Worm (Caenorhabditis elegans) whole organism, young adult: ENCODE data around the gene nhr-51.

ENCODE experiments used
- F23B12.7 ChIP-seq: sonication (generic microtip); optimal IDR thresholded peaks from 2 replicates; lab custom pipeline; 2017; ENCODE audit warnings: missing genetic modification characterization, mild to moderate bottlenecking, missing compliant biosample characterization, antibody characterized with exemption, moderate library complexity; ENCODE audit not compliant: insufficient read depth
- gei-17 ChIP-seq: fragments of 200-800 bp; sonication (Bioruptor generic); optimal IDR thresholded peaks from 2 replicates; lab custom pipeline; 2018; ENCODE audit warnings: mild to moderate bottlenecking, missing genetic modification characterization, missing compliant biosample characterization
- hrde-1 ChIP-seq: sonication (generic microtip); optimal IDR thresholded peaks from 2 replicates; lab custom pipeline; 2016; ENCODE audit warnings: missing genetic modification characterization, mild to moderate bottlenecking, missing compliant biosample characterization, moderate library complexity, missing genotype, missing genetic modification reagents, borderline replicate concordance
- lir-1 ChIP-seq: fragments of 200-800 bp; sonication (Bioruptor generic); conservative IDR thresholded peaks from 2 replicates; pipeline ENCODE4 v1.3.6; 2022; ENCODE audit warnings: missing genetic modification reagents, missing genetic modification characterization, missing compliant biosample characterization
- madf-10 ChIP-seq: sonication (generic microtip); optimal IDR thresholded peaks from 2 replicates; lab custom pipeline; 2016; ENCODE audit warnings: mild to moderate bottlenecking, missing genetic modification characterization, missing compliant biosample characterization
- nhr-179 ChIP-seq: sonication (generic microtip); optimal IDR thresholded peaks from 2 replicates; lab custom pipeline; 2016; ENCODE audit warnings: mild to moderate bottlenecking, missing genetic modification characterization, missing compliant biosample characterization
- nhr-27 ChIP-seq: fragments of 200-800 bp; sonication (Bioruptor generic); optimal IDR thresholded peaks from 2 replicates; lab custom pipeline; 2018; ENCODE audit warnings: mild to moderate bottlenecking, missing genetic modification characterization, moderate library complexity, missing compliant biosample characterization
- pha-4 ChIP-seq: fragments of 150-350 bp; sonication (generic microtip); optimal IDR thresholded peaks from 2 replicates; lab custom pipeline; 2014; ENCODE audit warnings: missing biosample characterization, missing genetic modification reagents, missing genetic modification characterization
- rec-8 ChIP-seq, 2 experiments: sonication (generic microtip); optimal IDR thresholded peaks; 2 replicates each; lab custom pipeline; 2016; ENCODE audit warnings: mild to moderate bottlenecking in 2 of 2, missing genetic modification characterization in 2 of 2, missing genetic modification reagents in 2 of 2, missing genotype in 2 of 2, missing biosample characterization in 1 of 2, missing compliant biosample characterization in 1 of 2, moderate library complexity in 1 of 2
- snpc-3.4 ChIP-seq: sonication (generic microtip); optimal IDR thresholded peaks from 2 replicates; lab custom pipeline; 2017; ENCODE audit warnings: missing genetic modification characterization, mild to moderate bottlenecking, missing compliant biosample characterization, antibody characterized with exemption, moderate library complexity, missing genotype, missing genetic modification reagents
- sptf-2 ChIP-seq: fragments of 200-800 bp; sonication (Bioruptor generic); optimal IDR thresholded peaks from 2 replicates; lab custom pipeline; 2018; ENCODE audit warnings: mild to moderate bottlenecking, missing genetic modification characterization, missing compliant biosample characterization
- ztf-25 ChIP-seq: fragments of 200-800 bp; sonication (Bioruptor generic); IDR thresholded peaks from 2 replicates; pipeline ENCODE4 v1.3.6; 2022; ENCODE audit warnings: missing genetic modification reagents, missing genetic modification characterization, missing compliant biosample characterization

DNA sequence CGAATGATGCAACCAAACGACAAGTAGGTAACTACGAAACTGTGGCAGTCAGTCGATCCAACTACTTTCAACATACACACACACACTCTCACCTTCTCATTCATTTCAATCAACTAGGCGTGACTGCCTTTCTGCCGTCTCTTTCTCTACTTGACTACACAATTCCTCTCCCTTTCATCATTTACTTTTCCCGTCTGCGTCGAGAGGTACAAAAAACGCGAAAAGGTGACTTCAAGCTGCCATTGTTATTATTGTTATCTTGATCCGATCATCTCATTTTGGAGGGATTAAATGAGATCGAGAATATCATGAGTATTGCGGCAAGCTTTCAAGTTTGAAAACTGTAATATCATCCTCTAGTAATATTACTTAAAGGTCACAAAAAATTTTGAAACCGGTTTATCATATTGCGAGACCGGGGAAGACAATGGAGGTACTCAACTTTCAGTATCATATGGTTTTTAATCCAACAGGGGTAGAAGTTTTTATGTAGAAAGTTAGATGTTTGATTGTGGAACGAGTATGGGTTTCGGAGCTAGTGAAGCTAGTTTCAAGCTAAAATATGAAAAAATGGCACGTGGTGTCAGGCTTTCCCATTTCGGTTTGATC, 9.7 kb upstream of the nhr-51 start:
- no peak for TF ChIP-seq nhr-179 (tag; lab: Kevin White, UChicago)
- no peak for TF ChIP-seq ztf-25 (GFP tag; lab: Robert Waterston, UW)
- TF ChIP-seq sptf-2 (GFP tag; lab: Kevin White, UChicago), result no peak
- no peak for TF ChIP-seq hrde-1 (tag; lab: Kevin White, UChicago)
- TF ChIP-seq F23B12.7, result no peak
- TF ChIP-seq nhr-27 (tag; lab: Kevin White, UChicago), result no peak
- TF ChIP-seq snpc-3.4 (tag; lab: Kevin White, UChicago), result no peak
- TF ChIP-seq madf-10 (tag; lab: Kevin White, UChicago), result no peak
- TF ChIP-seq lir-1 (GFP tag; lab: Robert Waterston, UW), result no peak
- no peak for TF ChIP-seq pha-4 (tag; lab: Kevin White, UChicago)
- no peak for TF ChIP-seq gei-17 (GFP tag; lab: Kevin White, UChicago)
- TF ChIP-seq rec-8 (tag; optimal IDR thresholded peaks at IDR 0.05; lab: Kevin White, UChicago), result no peak
